Worm (Caenorhabditis elegans) whole organism, young adult: ENCODE results near the gene R53.5.

Experiments used
- B0261.1 ChIP-seq: sonication (generic microtip); optimal IDR thresholded peaks from 2 replicates; lab custom pipeline; 2016; ENCODE audit warnings: mild to moderate bottlenecking, missing genetic modification characterization, moderate library complexity, missing compliant biosample characterization
- B0336.3 ChIP-seq: fragments of 200-800 bp; sonication (Bioruptor generic); IDR thresholded peaks from 2 replicates; pipeline ENCODE4 v1.3.6; 2022; ENCODE audit warnings: missing genetic modification characterization, missing compliant biosample characterization
- C17E4.6 ChIP-seq: fragments of 200-800 bp; sonication (Bioruptor generic); IDR thresholded peaks from 2 replicates; pipeline ENCODE4 v1.3.6; 2022; ENCODE audit warnings: missing genetic modification reagents, missing genetic modification characterization, missing compliant biosample characterization
- D2030.7 ChIP-seq: fragments of 200-800 bp; sonication (Bioruptor generic); IDR thresholded peaks from 2 replicates; pipeline ENCODE4 v1.3.6; 2022; ENCODE audit warnings: missing genetic modification reagents, missing genetic modification characterization, missing compliant biosample characterization
- F33H1.4 ChIP-seq: fragments of 200-800 bp; sonication (Bioruptor generic); IDR thresholded peaks from 2 replicates; pipeline ENCODE4 v1.3.6; 2022; ENCODE audit warnings: missing genetic modification reagents, missing genetic modification characterization, missing compliant biosample characterization
- T07F8.4 ChIP-seq: sonication (generic microtip); optimal IDR thresholded peaks from 2 replicates; lab custom pipeline; 2016; ENCODE audit warnings: mild to moderate bottlenecking, missing genetic modification characterization, moderate library complexity, missing compliant biosample characterization
- T26A5.8 ChIP-seq: sonication (generic microtip); optimal IDR thresholded peaks from 2 replicates; lab custom pipeline; 2016; ENCODE audit warnings: missing genetic modification characterization, missing compliant biosample characterization
- Y56A3A.18 ChIP-seq: fragments of 200-800 bp; sonication (Bioruptor generic); IDR thresholded peaks from 2 replicates; pipeline ENCODE4 v1.3.6; 2022; ENCODE audit warnings: missing genetic modification reagents, missing genetic modification characterization, missing compliant biosample characterization
- Y67H2A.10 ChIP-seq: fragments of 200-800 bp; sonication (Bioruptor generic); conservative IDR thresholded peaks from 2 replicates; pipeline ENCODE4 v1.3.6; 2022; ENCODE audit warnings: missing genetic modification reagents, missing genetic modification characterization, missing compliant biosample characterization
- Y79H2A.3 ChIP-seq: fragments of 200-800 bp; sonication (Bioruptor generic); conservative IDR thresholded peaks from 2 replicates; pipeline ENCODE4 v1.3.6; 2022; ENCODE audit warnings: missing genetic modification reagents, missing genetic modification characterization, missing compliant biosample characterization
- aptf-2 ChIP-seq: fragments of 200-800 bp; sonication (Bioruptor generic); conservative IDR thresholded peaks from 2 replicates; pipeline ENCODE4 v1.3.6; 2022; ENCODE audit warnings: missing genetic modification reagents, missing genetic modification characterization, missing compliant biosample characterization
- athp-1 ChIP-seq: sonication (generic microtip); optimal IDR thresholded peaks from 2 replicates; lab custom pipeline; 2017; ENCODE audit warnings: mild to moderate bottlenecking, missing genetic modification characterization, missing compliant biosample characterization
- attf-5 ChIP-seq: fragments of 200-800 bp; sonication (Bioruptor generic); optimal IDR thresholded peaks from 2 replicates; lab custom pipeline; 2018; ENCODE audit warnings: mild to moderate bottlenecking, missing genetic modification characterization, missing compliant biosample characterization
- bed-2 ChIP-seq: fragments of 200-800 bp; sonication (Bioruptor generic); IDR thresholded peaks from 2 replicates; pipeline ENCODE4 v1.3.6; 2022; ENCODE audit warnings: missing genetic modification reagents, missing genetic modification characterization, missing compliant biosample characterization
- cebp-1 ChIP-seq, 2 experiments: fragments of 200-800 bp in 1 of 2; sonication (Bioruptor generic) in 1 of 2; sonication (generic microtip) in 1 of 2; IDR thresholded peaks in 1 of 2; optimal IDR thresholded peaks in 1 of 2; 2 replicates each; pipeline versions ENCODE4 v1.3.6 to Lab custom; 2017 to 2022; ENCODE audit warnings: missing compliant biosample characterization in 2 of 2, missing genetic modification characterization in 2 of 2, mild to moderate bottlenecking in 1 of 2, missing genetic modification reagents in 1 of 2, moderate library complexity in 1 of 2
- ceh-100 ChIP-seq: fragments of 200-800 bp; sonication (Bioruptor generic); IDR thresholded peaks from 2 replicates; pipeline ENCODE4 v1.3.6; 2022; ENCODE audit warnings: missing genetic modification reagents, missing genetic modification characterization, missing compliant biosample characterization
- ceh-58 ChIP-seq: fragments of 200-800 bp; sonication (Bioruptor generic); IDR thresholded peaks from 2 replicates; pipeline ENCODE4 v1.3.6; 2022; ENCODE audit warnings: missing genetic modification characterization, missing compliant biosample characterization
- ceh-79 ChIP-seq: sonication (generic microtip); optimal IDR thresholded peaks from 2 replicates; lab custom pipeline; 2017; ENCODE audit warnings: mild to moderate bottlenecking, missing genetic modification characterization, missing compliant biosample characterization
- ceh-91 ChIP-seq: fragments of 200-800 bp; sonication (Bioruptor generic); IDR thresholded peaks from 2 replicates; pipeline ENCODE4 v1.3.6; 2022; ENCODE audit warnings: missing genetic modification reagents, missing genetic modification characterization, missing compliant biosample characterization
- egrh-3 ChIP-seq: fragments of 200-800 bp; sonication (Bioruptor generic); IDR thresholded peaks from 2 replicates; pipeline ENCODE4 v1.3.6; 2022; ENCODE audit warnings: missing genetic modification reagents, missing genetic modification characterization, missing compliant biosample characterization
- gei-17 ChIP-seq: fragments of 200-800 bp; sonication (Bioruptor generic); optimal IDR thresholded peaks from 2 replicates; lab custom pipeline; 2018; ENCODE audit warnings: mild to moderate bottlenecking, missing genetic modification characterization, missing compliant biosample characterization
- hlh-26 ChIP-seq: fragments of 200-800 bp; sonication (Bioruptor generic); conservative IDR thresholded peaks from 2 replicates; pipeline ENCODE4 v1.3.6; 2022; ENCODE audit warnings: missing genetic modification reagents, missing genetic modification characterization, missing compliant biosample characterization
- hrde-1 ChIP-seq: sonication (generic microtip); optimal IDR thresholded peaks from 2 replicates; lab custom pipeline; 2016; ENCODE audit warnings: missing genetic modification characterization, mild to moderate bottlenecking, missing compliant biosample characterization, moderate library complexity, missing genotype, missing genetic modification reagents, borderline replicate concordance
- hsf-1 ChIP-seq: fragments of 200-800 bp; sonication (Bioruptor generic); IDR thresholded peaks from 2 replicates; pipeline ENCODE4 v1.3.6; 2022; ENCODE audit warnings: missing genetic modification reagents, missing genetic modification characterization, missing compliant biosample characterization
- lin-40 ChIP-seq: sonication (generic microtip); optimal IDR thresholded peaks from 2 replicates; lab custom pipeline; 2016; ENCODE audit warnings: missing genetic modification characterization, mild to moderate bottlenecking, missing compliant biosample characterization, missing genotype, missing genetic modification reagents
- lin-54 ChIP-seq: fragments of 200-800 bp; sonication (Bioruptor generic); optimal IDR thresholded peaks from 2 replicates; lab custom pipeline; 2018; ENCODE audit warnings: mild to moderate bottlenecking, missing genetic modification characterization, missing compliant biosample characterization
- madf-6 ChIP-seq: fragments of 200-800 bp; sonication (Bioruptor generic); IDR thresholded peaks from 2 replicates; pipeline ENCODE4 v1.3.6; 2022; ENCODE audit warnings: missing genetic modification reagents, missing genetic modification characterization, missing compliant biosample characterization
- madf-8 ChIP-seq: fragments of 200-800 bp; sonication (Bioruptor generic); conservative IDR thresholded peaks from 2 replicates; pipeline ENCODE4 v1.3.6; 2022; ENCODE audit warnings: missing genetic modification reagents, missing genetic modification characterization, missing compliant biosample characterization
- mcd-1 ChIP-seq: fragments of 200-800 bp; sonication (Bioruptor generic); IDR thresholded peaks from 2 replicates; pipeline ENCODE4 v1.3.6; 2022; ENCODE audit warnings: missing genetic modification reagents, missing genetic modification characterization, missing compliant biosample characterization
- mxl-1 ChIP-seq: sonication (generic microtip); optimal IDR thresholded peaks from 2 replicates; lab custom pipeline; 2016; ENCODE audit warnings: missing genetic modification characterization, missing compliant biosample characterization
- nfyb-1 ChIP-seq: fragments of 200-800 bp; sonication (Bioruptor generic); IDR thresholded peaks from 2 replicates; pipeline ENCODE4 v1.3.6; 2022; ENCODE audit warnings: missing genetic modification reagents, missing genetic modification characterization, missing compliant biosample characterization
- nhr-179 ChIP-seq: sonication (generic microtip); optimal IDR thresholded peaks from 2 replicates; lab custom pipeline; 2016; ENCODE audit warnings: mild to moderate bottlenecking, missing genetic modification characterization, missing compliant biosample characterization
- nhr-90 ChIP-seq: sonication (generic microtip); optimal IDR thresholded peaks from 2 replicates; lab custom pipeline; 2016; ENCODE audit warnings: missing genotype, mild to moderate bottlenecking, missing genetic modification characterization, missing compliant biosample characterization
- rcor-1 ChIP-seq: fragments of 200-800 bp; sonication (Bioruptor generic); IDR thresholded peaks from 2 replicates; pipeline ENCODE4 v1.3.6; 2022; ENCODE audit warnings: missing genetic modification reagents, missing genetic modification characterization, missing compliant biosample characterization
- sdz-38 ChIP-seq: sonication (generic microtip); optimal IDR thresholded peaks from 2 replicates; lab custom pipeline; 2016; ENCODE audit warnings: missing genotype, missing genetic modification characterization, missing compliant biosample characterization
- snpc-1.1 ChIP-seq: sonication (generic microtip); optimal IDR thresholded peaks from 2 replicates; lab custom pipeline; 2017; ENCODE audit warnings: missing genetic modification characterization, mild to moderate bottlenecking, missing compliant biosample characterization, antibody characterized with exemption, moderate library complexity, missing genotype, missing genetic modification reagents; ENCODE audit not compliant: insufficient read depth
- somi-1 ChIP-seq: fragments of 200-800 bp; sonication (Bioruptor generic); optimal IDR thresholded peaks from 2 replicates; lab custom pipeline; 2018; ENCODE audit warnings: mild to moderate bottlenecking, missing genetic modification characterization, missing compliant biosample characterization
- tbx-9 ChIP-seq: sonication (generic microtip); optimal IDR thresholded peaks from 2 replicates; lab custom pipeline; 2016; ENCODE audit warnings: borderline replicate concordance, missing genetic modification characterization, inconsistent platforms, missing compliant biosample characterization
- tlf-1 ChIP-seq: fragments of 200-800 bp; sonication (Bioruptor generic); optimal IDR thresholded peaks from 2 replicates; lab custom pipeline; 2018; ENCODE audit warnings: mild to moderate bottlenecking, missing genetic modification characterization, missing compliant biosample characterization
- unc-62 ChIP-seq: fragments of 150-350 bp; optimal IDR thresholded peaks from 2 replicates; lab custom pipeline; 2014; ENCODE audit warnings: missing biosample characterization, missing genetic modification reagents, missing genetic modification characterization
- zfh-2 ChIP-seq: fragments of 200-800 bp; sonication (Bioruptor generic); conservative IDR thresholded peaks from 2 replicates; pipeline ENCODE4 v1.3.6; 2022; ENCODE audit warnings: missing genetic modification reagents, missing genetic modification characterization, missing compliant biosample characterization
- ztf-22 ChIP-seq: fragments of 200-800 bp; sonication (Bioruptor generic); optimal IDR thresholded peaks from 2 replicates; lab custom pipeline; 2018; ENCODE audit warnings: mild to moderate bottlenecking, missing genetic modification characterization, moderate library complexity, missing compliant biosample characterization
- ztf-25 ChIP-seq: fragments of 200-800 bp; sonication (Bioruptor generic); IDR thresholded peaks from 2 replicates; pipeline ENCODE4 v1.3.6; 2022; ENCODE audit warnings: missing genetic modification reagents, missing genetic modification characterization, missing compliant biosample characterization
- ztf-26 ChIP-seq: sonication (generic microtip); optimal IDR thresholded peaks from 2 replicates; lab custom pipeline; 2017; ENCODE audit warnings: missing genetic modification characterization, missing compliant biosample characterization
- ztf-28 ChIP-seq: fragments of 200-800 bp; sonication (Bioruptor generic); IDR thresholded peaks from 2 replicates; pipeline ENCODE4 v1.3.6; 2022; ENCODE audit warnings: missing genetic modification reagents, missing genetic modification characterization, missing compliant biosample characterization

Gene R53.5

DNA sequence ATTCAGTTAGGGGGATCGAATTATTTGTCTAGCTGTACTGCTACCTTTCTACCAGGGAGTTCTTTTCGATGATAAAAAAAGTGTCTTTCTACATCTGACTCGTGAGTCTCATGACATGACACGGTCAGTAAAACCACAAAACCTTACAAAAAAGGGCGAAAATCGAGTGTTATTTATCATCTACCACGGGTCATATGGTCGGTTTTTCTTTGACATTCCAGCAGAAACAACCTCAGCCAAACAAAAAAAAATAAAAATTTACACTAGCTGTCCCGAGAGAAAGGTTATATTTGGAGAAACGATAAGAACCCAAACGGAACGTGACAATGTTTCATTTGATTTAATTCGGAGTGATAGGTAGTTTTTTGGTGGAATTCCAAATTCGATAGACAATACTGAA, 49.4 kb upstream of the R53.5 start (continued):
- no peak for TF ChIP-seq egrh-3 (GFP tag; lab: Robert Waterston, UW)
- TF ChIP-seq Y79H2A.3 (GFP tag; lab: Robert Waterston, UW), result no peak
- TF ChIP-seq mcd-1, result no peak
- TF ChIP-seq ztf-28 (GFP tag; lab: Robert Waterston, UW), result no peak
- no peak for TF ChIP-seq F33H1.4 (GFP tag; lab: Robert Waterston, UW)
- no peak for TF ChIP-seq hlh-26 (GFP tag; lab: Robert Waterston, UW)
- peak; percentile 25 for TF ChIP-seq lin-40 (tag; lab: Kevin White, UChicago)
- no peak for TF ChIP-seq bed-2 (GFP tag; lab: Robert Waterston, UW)
- no peak for TF ChIP-seq mxl-1 (tag; lab: Kevin White, UChicago)
- TF ChIP-seq ceh-100, result no peak
- no peak for TF ChIP-seq nhr-179 (tag; lab: Kevin White, UChicago)
- no peak for TF ChIP-seq madf-8 (GFP tag; lab: Robert Waterston, UW)
- no peak for TF ChIP-seq athp-1 (tag; lab: Kevin White, UChicago)
- no peak for TF ChIP-seq T07F8.4 (tag; lab: Kevin White, UChicago)

DNA sequence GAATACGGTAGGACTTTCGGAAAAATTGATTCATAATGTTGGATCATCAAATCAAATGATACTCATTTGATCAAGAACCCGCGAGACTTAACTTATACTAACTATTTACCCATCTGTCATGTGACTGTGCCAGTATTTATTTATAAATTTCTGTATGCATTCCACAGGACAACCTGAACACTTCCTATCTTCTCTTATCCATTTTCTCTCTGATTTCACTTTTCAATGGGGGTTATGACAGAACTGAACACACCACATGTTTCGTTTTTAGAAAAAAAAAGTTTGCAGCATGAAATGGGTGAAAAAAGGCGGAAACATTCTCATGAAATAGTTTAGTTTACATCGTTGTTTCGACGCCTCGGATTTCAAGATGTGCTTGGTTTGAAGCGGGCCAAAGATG, 47.2 kb upstream of the R53.5 start:
- TF ChIP-seq D2030.7 (GFP tag; lab: Robert Waterston, UW) (no peak), ztf-28 (GFP tag; lab: Robert Waterston, UW) (no peak), nhr-179 (tag; lab: Kevin White, UChicago) (no peak), hsf-1 (no peak), hlh-26 (GFP tag; lab: Robert Waterston, UW) (no peak), ceh-79 (tag; lab: Kevin White, UChicago) (no peak), T26A5.8 (tag; lab: Kevin White, UChicago) (no peak), Y56A3A.18 (no peak), snpc-1.1 (no peak), sdz-38 (no peak), tlf-1 (GFP tag; lab: Kevin White, UChicago) (no peak), aptf-2 (GFP tag; lab: Robert Waterston, UW) (no peak), lin-54 (no peak), ztf-22 (GFP tag; lab: Kevin White, UChicago) (no peak), Y67H2A.10 (GFP tag; lab: Robert Waterston, UW) (no peak), Y79H2A.3 (GFP tag; lab: Robert Waterston, UW) (no peak), tbx-9 (tag; lab: Kevin White, UChicago) (no peak), ztf-25 (no peak)

DNA sequence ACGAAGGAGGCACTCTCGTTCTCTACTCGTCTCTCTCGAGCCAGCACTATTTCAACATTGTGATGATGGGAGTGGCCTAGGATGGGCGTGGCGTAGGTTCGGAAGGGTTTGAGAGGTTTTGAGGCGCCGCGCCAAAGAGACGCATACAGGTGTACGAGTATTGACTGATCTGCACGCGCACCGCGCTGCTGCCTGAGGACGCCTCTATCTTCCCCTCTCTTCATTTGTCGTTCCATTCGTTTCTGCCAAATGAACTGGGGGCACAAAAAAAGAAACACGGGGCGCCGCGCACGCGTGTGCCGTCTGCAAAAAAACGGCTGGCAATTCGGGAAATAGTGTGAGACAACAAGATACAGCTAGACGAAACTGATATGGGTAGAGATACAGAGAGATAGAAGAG, 45.7 kb upstream of the R53.5 start, which contains the start of gene lec-2:
TSS of gene lec-2 (minus strand) at position 171 of the 400 bp plus-strand sequence.
- TF ChIP-seq ceh-91 (GFP tag; lab: Robert Waterston, UW) (no peak), gei-17 (GFP tag; lab: Kevin White, UChicago) (no peak), somi-1 (GFP tag; lab: Kevin White, UChicago) (peak; percentile 68), egrh-3 (GFP tag; lab: Robert Waterston, UW) (peak; percentile 13; the same call in 1 of the 2 replicates), mcd-1 (peak; percentile 36; the same call in 1 of the 2 replicates), T07F8.4 (tag; lab: Kevin White, UChicago) (no peak), nfyb-1 (GFP tag; lab: Robert Waterston, UW) (0 out of 2 replicates have a peak, but pooled peaks have one; percentile 65), ceh-58 (GFP tag; lab: Robert Waterston, UW) (no peak), B0261.1 (no peak), athp-1 (tag; lab: Kevin White, UChicago) (no peak), madf-8 (GFP tag; lab: Robert Waterston, UW) (no peak), B0336.3 (peak; percentile 46; the same call in 1 of the 2 replicates), attf-5 (GFP tag; lab: Kevin White, UChicago) (peak; percentile 33), rcor-1 (no peak), nhr-90 (tag; lab: Kevin White, UChicago) (no peak), C17E4.6 (GFP tag; lab: Robert Waterston, UW) (no peak), hrde-1 (tag; lab: Kevin White, UChicago) (no peak), unc-62 (GFP tag; lab: Kevin White, UChicago) (no peak), zfh-2 (GFP tag; lab: Robert Waterston, UW) (peak; percentile 88), ztf-22 (GFP tag; lab: Kevin White, UChicago) (no peak), ztf-28 (GFP tag; lab: Robert Waterston, UW) (no peak), madf-6 (GFP tag; lab: Robert Waterston, UW) (no peak), cebp-1 (GFP tag; IDR thresholded peaks at IDR 0.05; lab: Robert Waterston, UW) (no peak), cebp-1 (tag; optimal IDR thresholded peaks at IDR 0.05; lab: Kevin White, UChicago) (peak; percentile 33), ztf-26 (peak; percentile 43), lin-54 (no peak)
